Fruit fly (Drosophila melanogaster) Kc167 (cell line): Measurements from ENCODE around the gene Chmp1.

Experiments
- Sin3A ChIP-seq: fragments of >200 bp; optimal IDR thresholded peaks from 2 replicates; lab custom pipeline; 2018; ENCODE audit warnings: missing external identifiers
- h ChIP-seq: fragments of >200 bp; optimal IDR thresholded peaks from 3 replicates; lab custom pipeline; 2018; ENCODE audit warnings: missing external identifiers
- psq ChIP-seq: fragments of >200 bp; optimal IDR thresholded peaks from 2 replicates; lab custom pipeline; 2017; ENCODE audit warnings: missing external identifiers
- ttk ChIP-seq: sonication (Bioruptor generic); optimal IDR thresholded peaks from 2 replicates; lab custom pipeline; 2017; ENCODE audit warnings: missing external identifiers

- TF ChIP-seq psq = no peak
- TF ChIP-seq ttk (lab: Kevin White, UChicago) = no peak
- no peak for TF ChIP-seq h
- no peak for TF ChIP-seq Sin3A (lab: Kevin White, UChicago)
Observed at dm6 chr3L:18683846-18684245, at the start of gene Chmp1.
